Fruit fly (Drosophila melanogaster) whole organism, embryonic: Measurements from ENCODE around the gene dind.

Experiments used
- CG10274 ChIP-seq: fragments of 200-800 bp; sonication (Bioruptor generic); optimal IDR thresholded peaks from 3 replicates; lab custom pipeline; 2017; ENCODE audit warnings: missing biosample characterization, mild to moderate bottlenecking, missing genetic modification characterization
- CG10431 ChIP-seq: fragments of 200-800 bp; sonication (Bioruptor generic); optimal IDR thresholded peaks from 3 replicates; lab custom pipeline; 2018; ENCODE audit warnings: missing biosample characterization, mild to moderate bottlenecking, missing genetic modification characterization
- CG11504 ChIP-seq: fragments of 200-800 bp; sonication (Bioruptor generic); optimal IDR thresholded peaks from 3 replicates; lab custom pipeline; 2019; ENCODE audit warnings: missing biosample characterization, mild to moderate bottlenecking, missing genetic modification characterization, moderate library complexity
- CG13894 ChIP-seq: fragments of 200-800 bp; sonication (Bioruptor generic); optimal IDR thresholded peaks from 3 replicates; lab custom pipeline; 2018; ENCODE audit warnings: missing biosample characterization, mild to moderate bottlenecking, missing genetic modification characterization, moderate library complexity
- CG14710 ChIP-seq: fragments of 200-800 bp; sonication (Bioruptor generic); optimal IDR thresholded peaks from 3 replicates; lab custom pipeline; 2019; ENCODE audit warnings: missing biosample characterization, mild to moderate bottlenecking, missing genetic modification characterization, moderate library complexity
- CG15073 ChIP-seq: fragments of 200-800 bp; sonication (Bioruptor generic); optimal IDR thresholded peaks from 2 replicates; lab custom pipeline; 2016; ENCODE audit warnings: missing biosample characterization, missing genetic modification characterization
- CG15601 ChIP-seq: fragments of 200-800 bp; sonication (Bioruptor generic); optimal IDR thresholded peaks from 3 replicates; lab custom pipeline; 2019; ENCODE audit warnings: missing biosample characterization, mild to moderate bottlenecking, missing genetic modification characterization, moderate library complexity
- CG16813 ChIP-seq: fragments of 200-800 bp; sonication (Bioruptor generic); IDR thresholded peaks from 3 replicates; pipeline ENCODE4 v1.3.6; 2022; ENCODE audit warnings: missing biosample characterization, missing genetic modification characterization; ENCODE audit not compliant: partially characterized antibody
- CG17361 ChIP-seq: fragments of 200-800 bp; sonication (Bioruptor generic); IDR thresholded peaks from 3 replicates; pipeline ENCODE4 v1.3.6; 2022; ENCODE audit warnings: missing biosample characterization, missing genetic modification characterization
- CG18764 ChIP-seq: fragments of 200-800 bp; sonication (Bioruptor generic); optimal IDR thresholded peaks from 3 replicates; lab custom pipeline; 2016; ENCODE audit warnings: missing biosample characterization, missing genetic modification characterization
- CG2202 ChIP-seq: fragments of 200-800 bp; sonication (Bioruptor generic); optimal IDR thresholded peaks from 2 replicates; lab custom pipeline; 2018; ENCODE audit warnings: missing biosample characterization, mild to moderate bottlenecking, missing genetic modification characterization
- CG34376 ChIP-seq: fragments of 200-800 bp; sonication (Bioruptor generic); optimal IDR thresholded peaks from 2 replicates; lab custom pipeline; 2018; ENCODE audit warnings: missing biosample characterization, mild to moderate bottlenecking, missing genetic modification characterization
- CG3995 ChIP-seq: fragments of 200-800 bp; sonication (Bioruptor generic); optimal IDR thresholded peaks from 3 replicates; lab custom pipeline; 2016; ENCODE audit warnings: missing biosample characterization, missing genetic modification characterization
- CG5180 ChIP-seq: fragments of 200-800 bp; sonication (Bioruptor generic); optimal IDR thresholded peaks from 3 replicates; lab custom pipeline; 2017; ENCODE audit warnings: missing biosample characterization, missing genetic modification characterization, mild to moderate bottlenecking, moderate library complexity, missing genetic modification reagents
- CG6272 ChIP-seq: fragments of 200-800 bp; sonication (Bioruptor generic); IDR thresholded peaks from 2 replicates; pipeline ENCODE4 v1.3.6; 2022; ENCODE audit warnings: missing biosample characterization, missing genetic modification characterization
- CG6654 ChIP-seq: fragments of 200-800 bp; sonication (Bioruptor generic); optimal IDR thresholded peaks from 2 replicates; lab custom pipeline; 2017; ENCODE audit warnings: missing biosample characterization, mild to moderate bottlenecking, missing genetic modification characterization
- CG6854 ChIP-seq: fragments of 200-800 bp; sonication (Bioruptor generic); optimal IDR thresholded peaks from 3 replicates; lab custom pipeline; 2017; ENCODE audit warnings: missing biosample characterization, mild to moderate bottlenecking, missing genetic modification characterization
- CG8290 ChIP-seq, 3 experiments: fragments of 200-800 bp; sonication (Bioruptor generic); optimal IDR thresholded peaks; 2 replicates each; lab custom pipeline; 2016 to 2019; ENCODE audit warnings: missing biosample characterization in 3 of 3, missing genetic modification characterization in 3 of 3, mild to moderate bottlenecking in 2 of 3, moderate library complexity in 1 of 3
- Dek ChIP-seq: fragments of 200-800 bp; sonication (Bioruptor generic); optimal IDR thresholded peaks from 3 replicates; lab custom pipeline; 2019; ENCODE audit warnings: missing biosample characterization, mild to moderate bottlenecking, missing genetic modification characterization, moderate library complexity
- Dref ChIP-seq: fragments of 200-800 bp; sonication (Bioruptor generic); IDR thresholded peaks from 2 replicates; pipeline ENCODE4 v1.3.6; 2022; ENCODE audit warnings: missing biosample characterization, missing genetic modification characterization
- Drgx ChIP-seq: fragments of 200-800 bp; sonication (Bioruptor generic); IDR thresholded peaks from 2 replicates; pipeline ENCODE4 v1.3.6; 2022; ENCODE audit warnings: missing biosample characterization, missing genetic modification characterization
- E2f2 ChIP-seq: fragments of 200-800 bp; sonication (Bioruptor generic); IDR thresholded peaks from 2 replicates; pipeline ENCODE4 v1.3.6; 2022; ENCODE audit warnings: missing biosample characterization, missing genetic modification characterization
- Ets65A ChIP-seq: fragments of 200-800 bp; sonication (Bioruptor generic); peaks from one replicate; lab custom pipeline; 2016; ENCODE audit warnings: missing biosample characterization, missing genetic modification characterization
- HLH4C ChIP-seq: fragments of 200-800 bp; sonication (Bioruptor generic); IDR thresholded peaks from 3 replicates; pipeline ENCODE4 v1.3.6; 2022; ENCODE audit warnings: missing biosample characterization, missing genetic modification characterization; ENCODE audit not compliant: partially characterized antibody
- Mes4 ChIP-seq: fragments of 200-800 bp; sonication (Bioruptor generic); optimal IDR thresholded peaks from 2 replicates; lab custom pipeline; 2016; ENCODE audit warnings: missing biosample characterization, missing genetic modification characterization
- Oaz ChIP-seq: fragments of 200-800 bp; sonication (Bioruptor generic); IDR thresholded peaks from 2 replicates; pipeline ENCODE4 v1.3.6; 2022; ENCODE audit warnings: missing biosample characterization, missing genetic modification characterization
- Poxn ChIP-seq: fragments of 200-800 bp; sonication (Bioruptor generic); IDR thresholded peaks from 2 replicates; pipeline ENCODE4 v1.3.6; 2022; ENCODE audit warnings: missing biosample characterization, missing genetic modification characterization
- Sox100B ChIP-seq: fragments of 200-800 bp; sonication (Bioruptor generic); optimal IDR thresholded peaks from 3 replicates; lab custom pipeline; 2018; ENCODE audit warnings: missing biosample characterization, mild to moderate bottlenecking, missing genetic modification characterization
- br ChIP-seq: fragments of >200 bp; optimal IDR thresholded peaks from 2 replicates; lab custom pipeline; 2017
- gro ChIP-seq: fragments of 200-800 bp; sonication (Bioruptor generic); optimal IDR thresholded peaks from 2 replicates; lab custom pipeline; 2016; ENCODE audit warnings: missing biosample characterization, missing genetic modification characterization
- insv ChIP-seq, 2 experiments: fragments of 200-800 bp; sonication (Bioruptor generic); optimal IDR thresholded peaks; 3 replicates each; lab custom pipeline; 2016 to 2018; ENCODE audit warnings: missing biosample characterization in 2 of 2, missing genetic modification characterization in 2 of 2
- nom ChIP-seq: fragments of 200-800 bp; sonication (Bioruptor generic); optimal IDR thresholded peaks from 2 replicates; lab custom pipeline; 2017; ENCODE audit warnings: missing biosample characterization, missing genetic modification characterization, mild to moderate bottlenecking, moderate library complexity, missing genetic modification reagents
- row ChIP-seq: fragments of 200-800 bp; sonication (Bioruptor generic); IDR thresholded peaks from 3 replicates; pipeline ENCODE4 v1.3.6; 2022; ENCODE audit warnings: missing biosample characterization, missing genetic modification characterization
- salm ChIP-seq: fragments of 200-800 bp; sonication (Bioruptor generic); optimal IDR thresholded peaks from 2 replicates; lab custom pipeline; 2018; ENCODE audit warnings: missing biosample characterization, mild to moderate bottlenecking, missing genetic modification characterization
- sens ChIP-seq: fragments of 200-800 bp; sonication (Bioruptor generic); peaks from one replicate; lab custom pipeline; 2016; ENCODE audit warnings: missing biosample characterization, missing genetic modification characterization
- vvl ChIP-seq: fragments of 200-800 bp; sonication (Bioruptor generic); IDR thresholded peaks from 2 replicates; pipeline ENCODE4 v1.3.6; 2022; ENCODE audit warnings: missing biosample characterization, missing genetic modification characterization
- z ChIP-seq: fragments of 200-800 bp; sonication (Bioruptor generic); IDR thresholded peaks from 3 replicates; pipeline ENCODE4 v1.3.6; 2022; ENCODE audit warnings: missing biosample characterization, missing genetic modification characterization

dind gene

dm6 chr3R:18658380-18658944 is 18.9 kb downstream of the dind start (continued):
- TF ChIP-seq CG14710 (tag; lab: Kevin White, UChicago): peak; percentile 92
- no peak for TF ChIP-seq E2f2
- TF ChIP-seq gro: no peak
- peak; percentile 40; the same call in 1 of the 2 replicates for TF ChIP-seq vvl (GFP tag; lab: Robert Waterston, UW)
- TF ChIP-seq CG6272: no peak
- no peak for TF ChIP-seq Poxn (GFP tag; lab: Robert Waterston, UW)
- no peak for TF ChIP-seq Oaz
- TF ChIP-seq CG3995 (GFP tag; lab: Kevin White, UChicago): no peak
- TF ChIP-seq CG2202 (tag; lab: Kevin White, UChicago): no peak

dm6 chr3R:18643646-18644045 is 33.7 kb downstream of the dind start:
- TF ChIP-seq CG15073 (GFP tag; lab: Kevin White, UChicago) (no peak), Dek (tag; lab: Kevin White, UChicago) (no peak), CG13894 (peak; percentile 95), Ets65A (peak; percentile 63), Mes4 (GFP tag; lab: Kevin White, UChicago) (no peak), CG10431 (no peak)

DNA sequence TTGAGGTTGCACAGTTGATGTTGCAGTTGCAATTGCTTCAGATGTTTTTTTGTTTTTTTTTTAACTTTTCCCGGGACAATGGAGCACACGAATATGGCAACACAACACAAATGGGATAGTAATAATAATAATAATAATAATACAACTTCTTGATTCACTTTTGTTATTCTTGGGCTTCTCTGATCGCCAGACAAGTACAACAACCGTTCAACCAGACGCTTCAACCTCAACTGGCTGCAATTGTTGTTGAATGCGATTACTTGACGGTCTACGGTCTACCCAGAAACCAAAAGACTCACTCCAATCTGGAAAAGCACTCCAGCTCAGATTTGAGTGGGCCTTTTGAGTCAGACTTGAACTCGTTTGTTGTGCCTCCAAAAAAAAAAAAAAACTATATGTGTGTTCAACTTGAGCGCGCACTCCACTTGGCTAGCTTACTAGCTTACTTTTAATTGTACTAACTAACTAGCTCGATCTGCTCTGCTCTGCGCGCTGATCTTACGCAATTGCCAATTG is 36.0 kb downstream of the dind start, which contains the start of gene CG14301:
TSS of gene CG14301 (minus strand) at position 216 of the 516 bp plus-strand sequence.
- TF ChIP-seq CG6854 (GFP tag; lab: Kevin White, UChicago) (no peak), z (GFP tag; lab: Robert Waterston, UW) (peak; percentile 96), CG17361 (no peak), CG15601 (tag; lab: Kevin White, UChicago) (peak; percentile 95), CG10274 (GFP tag; lab: Kevin White, UChicago) (no peak), sens (GFP tag; lab: Kevin White, UChicago) (no peak), CG6654 (GFP tag; lab: Kevin White, UChicago) (no peak), CG34376 (GFP tag; lab: Kevin White, UChicago) (no peak), salm (tag; lab: Kevin White, UChicago) (no peak), br (no peak), nom (GFP tag; lab: Kevin White, UChicago) (peak; percentile 55), CG18764 (GFP tag; lab: Kevin White, UChicago) (no peak), Dref (no peak), CG11504 (tag; lab: Kevin White, UChicago) (no peak), HLH4C (GFP tag; lab: Robert Waterston, UW) (0 out of 3 replicates have a peak, but pooled peaks have one; percentile 22), insv (GFP tag; optimal IDR thresholded peaks at IDR 0.05; lab: Kevin White, UChicago) (no peak)

- TF ChIP-seq CG8290 (GFP tag; optimal IDR thresholded peaks at IDR 0.05; lab: Kevin White, UChicago) (no peak), CG8290 (tag; optimal IDR thresholded peaks at IDR 0.05; lab: Kevin White, UChicago) (no peak), CG16813 (GFP tag; lab: Robert Waterston, UW) (no peak), Sox100B (GFP tag; lab: Kevin White, UChicago) (no peak), CG5180 (GFP tag; lab: Kevin White, UChicago) (no peak), row (GFP tag; lab: Robert Waterston, UW) (peak; percentile 28; the same call in 1 of the 3 replicates), Drgx (GFP tag; lab: Robert Waterston, UW) (peak; percentile 36; the same call in 1 of the 2 replicates)
- TF ChIP-seq, all 482 proteins: peak for 2
Observed at dm6 chr3R:18639662-18640061, 37.7 kb downstream of the dind start.
